Fruit fly (Drosophila melanogaster) whole organism, embryonic: ENCODE results near the gene CG31473.

Experiments
- Asciz ChIP-seq: fragments of 200-800 bp; sonication (Bioruptor generic); optimal IDR thresholded peaks from 2 replicates; lab custom pipeline; 2017; ENCODE audit warnings: missing biosample characterization, mild to moderate bottlenecking, missing genetic modification characterization, missing genetic modification reagents
- CG17802 ChIP-seq: fragments of 200-800 bp; sonication (Bioruptor generic); optimal IDR thresholded peaks from 2 replicates; lab custom pipeline; 2018; ENCODE audit warnings: missing biosample characterization, mild to moderate bottlenecking, missing genetic modification characterization, moderate library complexity
- CG4424 ChIP-seq: fragments of 200-800 bp; sonication (Bioruptor generic); optimal IDR thresholded peaks from 3 replicates; lab custom pipeline; 2016; ENCODE audit warnings: missing biosample characterization, missing genetic modification characterization
- CG6813 ChIP-seq: fragments of 200-800 bp; sonication (Bioruptor generic); optimal IDR thresholded peaks from 2 replicates; lab custom pipeline; 2017; ENCODE audit warnings: missing biosample characterization, missing genetic modification characterization, mild to moderate bottlenecking, moderate library complexity, missing genetic modification reagents
- CG9797 ChIP-seq: fragments of 200-800 bp; sonication (Bioruptor generic); optimal IDR thresholded peaks from 3 replicates; lab custom pipeline; 2018; ENCODE audit warnings: missing biosample characterization, mild to moderate bottlenecking, missing genetic modification characterization
- Eip74EF ChIP-seq, 2 experiments: fragments of 200-800 bp in 1 of 2; fragments of >200 bp in 1 of 2; sonication (Bioruptor generic) in 1 of 2; optimal IDR thresholded peaks; 2 replicates each; lab custom pipeline; 2017 to 2019; ENCODE audit warnings: missing biosample characterization in 2 of 2, missing genetic modification characterization in 2 of 2, mild to moderate bottlenecking in 1 of 2, moderate library complexity in 1 of 2
- Ets97D ChIP-seq: fragments of 200-800 bp; sonication (Bioruptor generic); optimal IDR thresholded peaks from 3 replicates; lab custom pipeline; 2016; ENCODE audit warnings: missing biosample characterization, missing genetic modification characterization
- H15 ChIP-seq: fragments of 200-800 bp; sonication (Bioruptor generic); IDR thresholded peaks from 3 replicates; pipeline ENCODE4 v1.3.6; 2022; ENCODE audit warnings: missing biosample characterization, missing genetic modification characterization
- Hand ChIP-seq: fragments of 200-800 bp; sonication (Bioruptor generic); optimal IDR thresholded peaks from 2 replicates; lab custom pipeline; 2017; ENCODE audit warnings: mild to moderate bottlenecking, missing biosample characterization, missing genetic modification reagents, missing genetic modification characterization
- Six4 ChIP-seq: fragments of 200-800 bp; sonication (Bioruptor generic); optimal IDR thresholded peaks from 2 replicates; lab custom pipeline; 2016; ENCODE audit warnings: missing biosample characterization, missing genetic modification characterization
- Tbp ChIP-seq: fragments of >200 bp; optimal IDR thresholded peaks from 2 replicates; lab custom pipeline; 2018; ENCODE audit warnings: missing biosample characterization, missing genetic modification characterization
- cad ChIP-seq: fragments of >200 bp; optimal IDR thresholded peaks from 2 replicates; lab custom pipeline; 2017; ENCODE audit warnings: missing biosample characterization, missing genetic modification characterization
- crp ChIP-seq, 2 experiments: fragments of 200-800 bp; sonication (Bioruptor generic); optimal IDR thresholded peaks; 2 replicates in 1 of 2; 3 replicates in 1 of 2; lab custom pipeline; 2017; ENCODE audit warnings: missing biosample characterization in 2 of 2, missing genetic modification characterization in 2 of 2, mild to moderate bottlenecking in 1 of 2, moderate library complexity in 1 of 2
- esg ChIP-seq: fragments of 200-800 bp; sonication (Bioruptor generic); conservative IDR thresholded peaks from 2 replicates; pipeline ENCODE4 v1.3.6; 2022; ENCODE audit warnings: missing biosample characterization, missing genetic modification characterization
- ftz-f1 ChIP-seq: fragments of 200-800 bp; sonication (Bioruptor generic); optimal IDR thresholded peaks from 2 replicates; lab custom pipeline; 2016; ENCODE audit warnings: missing biosample characterization, missing genetic modification characterization
- lilli ChIP-seq: fragments of 200-800 bp; sonication (Bioruptor generic); optimal IDR thresholded peaks from 3 replicates; lab custom pipeline; 2016; ENCODE audit warnings: missing biosample characterization, missing genetic modification characterization
- slbo ChIP-seq: fragments of 200-800 bp; sonication (Bioruptor generic); IDR thresholded peaks from 2 replicates; pipeline ENCODE4 v1.3.6; 2022; ENCODE audit warnings: missing biosample characterization, missing genetic modification characterization
- twi ChIP-seq: fragments of 200-800 bp; optimal IDR thresholded peaks from 2 replicates; lab custom pipeline; 2019; ENCODE audit warnings: missing biosample characterization, mild to moderate bottlenecking, missing genetic modification characterization, moderate library complexity
- vvl ChIP-seq: fragments of 200-800 bp; sonication (Bioruptor generic); IDR thresholded peaks from 2 replicates; pipeline ENCODE4 v1.3.6; 2022; ENCODE audit warnings: missing biosample characterization, missing genetic modification characterization

CG31473 gene

dm6 chr3R:7821559-7821958 lies 9.9 kb downstream of the CG31473 start (continued):
- no peak for TF ChIP-seq CG17802
- TF ChIP-seq ftz-f1 (GFP tag; lab: Kevin White, UChicago), result no peak
- no peak for TF ChIP-seq H15 (GFP tag; lab: Robert Waterston, UW)
- no peak for TF ChIP-seq Tbp (GFP tag; lab: Kevin White, UChicago)
- TF ChIP-seq CG6813, result no peak
- no peak for TF ChIP-seq Asciz
- no peak for TF ChIP-seq twi (tag; lab: Kevin White, UChicago)
- TF ChIP-seq esg (GFP tag; lab: Robert Waterston, UW), result peak; percentile 35; the same call in 1 of the 2 replicates
- peak; percentile 63 for TF ChIP-seq slbo (GFP tag; lab: Robert Waterston, UW)
- TF ChIP-seq Eip74EF (GFP tag; optimal IDR thresholded peaks at IDR 0.05; lab: Kevin White, UChicago), result no peak
- no peak for TF ChIP-seq Six4
- peak; percentile 52 for TF ChIP-seq Hand (GFP tag; lab: Kevin White, UChicago)
- TF ChIP-seq CG4424 (GFP tag; lab: Kevin White, UChicago), result no peak
- TF ChIP-seq lilli (GFP tag; lab: Kevin White, UChicago), result peak; percentile 67
- TF ChIP-seq cad (GFP tag; lab: Kevin White, UChicago), result no peak
- no peak for TF ChIP-seq Ets97D (GFP tag; lab: Kevin White, UChicago)
- TF ChIP-seq CG9797 (GFP tag; lab: Kevin White, UChicago), result no peak
- no peak for TF ChIP-seq crp (GFP tag; optimal IDR thresholded peaks at IDR 0.05; lab: Kevin White, UChicago)
- TF ChIP-seq vvl (GFP tag; lab: Robert Waterston, UW), result peak; percentile 42; the same call in 1 of the 2 replicates
